Worm (Caenorhabditis elegans) whole organism, L4 larva: ENCODE measurements around the gene txdc-17.

ENCODE experiments used
- T26A8.4 ChIP-seq: fragments of 200-800 bp; sonication (Bioruptor generic); IDR thresholded peaks from 2 replicates; pipeline ENCODE4 v1.3.6; 2022; ENCODE audit warnings: missing genetic modification characterization, missing compliant biosample characterization
- Y5F2A.4 ChIP-seq: fragments of 200-800 bp; sonication (Bioruptor generic); optimal IDR thresholded peaks from 2 replicates; lab custom pipeline; 2018; ENCODE audit warnings: mild to moderate bottlenecking, missing genetic modification characterization, missing compliant biosample characterization
- aha-1 ChIP-seq: fragments of 150-350 bp; peaks from one replicate; lab custom pipeline; 2014; ENCODE audit warnings: missing biosample characterization, missing genetic modification characterization
- aly-2 ChIP-seq: sonication (generic microtip); optimal IDR thresholded peaks from 2 replicates; lab custom pipeline; 2018; ENCODE audit warnings: missing biosample characterization, missing genetic modification characterization
- ceh-44 ChIP-seq: fragments of 200-800 bp; sonication (Bioruptor generic); IDR thresholded peaks from 2 replicates; pipeline ENCODE4 v1.3.6; 2022; ENCODE audit warnings: missing genetic modification reagents, missing genetic modification characterization, missing compliant biosample characterization
- ceh-82 ChIP-seq: sonication (generic microtip); optimal IDR thresholded peaks from 2 replicates; lab custom pipeline; 2017; ENCODE audit warnings: missing biosample characterization, missing genetic modification characterization
- cey-2 ChIP-seq: sonication (generic microtip); optimal IDR thresholded peaks from 3 replicates; lab custom pipeline; 2017; ENCODE audit warnings: missing genetic modification characterization, mild to moderate bottlenecking, missing compliant biosample characterization, antibody characterized with exemption, borderline replicate concordance; ENCODE audit not compliant: insufficient read depth
- ctbp-1 ChIP-seq: fragments of 200-800 bp; sonication (Bioruptor generic); IDR thresholded peaks from 2 replicates; pipeline ENCODE4 v1.3.6; 2022; ENCODE audit warnings: missing genetic modification reagents, missing genetic modification characterization, missing compliant biosample characterization
- daf-19 ChIP-seq: fragments of 200-800 bp; sonication (Bioruptor generic); conservative IDR thresholded peaks from 2 replicates; pipeline ENCODE4 v1.3.6; 2022; ENCODE audit warnings: missing genetic modification characterization, missing compliant biosample characterization
- daf-8 ChIP-seq: fragments of 200-800 bp; sonication (Bioruptor generic); IDR thresholded peaks from 2 replicates; pipeline ENCODE4 v1.3.6; 2022; ENCODE audit warnings: missing genetic modification characterization, missing compliant biosample characterization
- dmd-6 ChIP-seq: fragments of 200-800 bp; sonication (Bioruptor generic); IDR thresholded peaks from 2 replicates; pipeline ENCODE4 v1.3.6; 2022; ENCODE audit warnings: missing genetic modification reagents, missing genetic modification characterization, missing compliant biosample characterization
- dmd-8 ChIP-seq: fragments of 200-800 bp; sonication (Bioruptor generic); IDR thresholded peaks from 2 replicates; pipeline ENCODE4 v1.3.6; 2022; ENCODE audit warnings: missing genetic modification characterization, missing compliant biosample characterization
- dpl-1 ChIP-seq: fragments of 150-350 bp; optimal IDR thresholded peaks from 2 replicates; lab custom pipeline; 2014; ENCODE audit warnings: missing biosample characterization, missing genetic modification reagents, missing genetic modification characterization
- duxl-1 ChIP-seq: sonication (generic microtip); optimal IDR thresholded peaks from 2 replicates; lab custom pipeline; 2016; ENCODE audit warnings: mild to moderate bottlenecking, missing genetic modification characterization, moderate library complexity, missing compliant biosample characterization; ENCODE audit not compliant: poor library complexity
- egl-27 ChIP-seq: sonication (generic microtip); optimal IDR thresholded peaks from 3 replicates; lab custom pipeline; 2017; ENCODE audit warnings: missing biosample characterization, missing genetic modification reagents, missing genetic modification characterization
- fkh-10 ChIP-seq: fragments of 150-350 bp; optimal IDR thresholded peaks from 2 replicates; lab custom pipeline; 2014; ENCODE audit warnings: missing biosample characterization, missing genetic modification reagents, missing genetic modification characterization
- fos-1 ChIP-seq: fragments of 150-350 bp; optimal IDR thresholded peaks from 2 replicates; lab custom pipeline; 2014; ENCODE audit warnings: missing biosample characterization, missing genetic modification characterization
- hif-1 ChIP-seq, 2 experiments: sonication (generic microtip); optimal IDR thresholded peaks; 2 replicates each; lab custom pipeline; 2016 to 2017; ENCODE audit warnings: missing compliant biosample characterization in 2 of 2, missing genetic modification characterization in 2 of 2, missing genetic modification reagents in 2 of 2, missing genotype in 2 of 2, mild to moderate bottlenecking in 1 of 2
- hlh-11 ChIP-seq: fragments of 200-800 bp; sonication (Bioruptor generic); optimal IDR thresholded peaks from 2 replicates; lab custom pipeline; 2018; ENCODE audit warnings: mild to moderate bottlenecking, missing genetic modification characterization, missing compliant biosample characterization
- hmg-1.1 ChIP-seq: fragments of 200-800 bp; sonication (Bioruptor generic); IDR thresholded peaks from 2 replicates; pipeline ENCODE4 v1.3.6; 2022; ENCODE audit warnings: missing genetic modification reagents, missing genetic modification characterization, missing compliant biosample characterization
- jun-1 ChIP-seq: fragments of 150-350 bp; optimal IDR thresholded peaks from 2 replicates; lab custom pipeline; 2014; ENCODE audit warnings: missing biosample characterization, missing genetic modification reagents, missing genetic modification characterization
- lin-1 ChIP-seq: fragments of 200-800 bp; sonication (Bioruptor generic); IDR thresholded peaks from 2 replicates; pipeline ENCODE4 v1.3.6; 2022; ENCODE audit warnings: missing genetic modification reagents, missing genetic modification characterization, missing compliant biosample characterization
- lin-29 ChIP-seq: fragments of 200-800 bp; sonication (Bioruptor generic); IDR thresholded peaks from 2 replicates; pipeline ENCODE4 v1.3.6; 2022; ENCODE audit warnings: missing genetic modification reagents, missing genetic modification characterization, missing compliant biosample characterization
- lin-39 ChIP-seq: fragments of 150-350 bp; optimal IDR thresholded peaks from 2 replicates; lab custom pipeline; 2014; ENCODE audit warnings: missing biosample characterization, missing genetic modification reagents, missing genetic modification characterization
- madf-9 ChIP-seq: fragments of 200-800 bp; sonication (Bioruptor generic); conservative IDR thresholded peaks from 2 replicates; pipeline ENCODE4 v1.3.6; 2022; ENCODE audit warnings: missing genetic modification reagents, missing genetic modification characterization, missing compliant biosample characterization
- mdl-1 ChIP-seq, 2 experiments: fragments of 150-350 bp in 1 of 2; sonication (generic microtip) in 1 of 2; optimal IDR thresholded peaks; 2 replicates each; lab custom pipeline; 2014 to 2017; ENCODE audit warnings: missing biosample characterization in 2 of 2, missing genetic modification characterization in 2 of 2
- mes-2 ChIP-seq: sonication (generic microtip); optimal IDR thresholded peaks from 2 replicates; lab custom pipeline; 2016; ENCODE audit warnings: missing genotype, mild to moderate bottlenecking, missing genetic modification characterization, missing compliant biosample characterization; ENCODE audit not compliant: poor library complexity, severe bottlenecking
- mxl-3 ChIP-seq: fragments of 200-800 bp; sonication (Bioruptor generic); optimal IDR thresholded peaks from 2 replicates; lab custom pipeline; 2018; ENCODE audit warnings: mild to moderate bottlenecking, missing genetic modification characterization, missing compliant biosample characterization
- nhr-10 ChIP-seq: fragments of 150-350 bp; optimal IDR thresholded peaks from 2 replicates; lab custom pipeline; 2014; ENCODE audit warnings: missing biosample characterization, missing genetic modification characterization
- nhr-237 ChIP-seq: sonication (generic microtip); optimal IDR thresholded peaks from 2 replicates; lab custom pipeline; 2017; ENCODE audit warnings: missing biosample characterization, missing genetic modification characterization
- nhr-25 ChIP-seq: sonication (generic microtip); optimal IDR thresholded peaks from 2 replicates; lab custom pipeline; 2017; ENCODE audit warnings: missing genetic modification characterization, mild to moderate bottlenecking, missing compliant biosample characterization, antibody characterized with exemption, moderate library complexity, borderline replicate concordance; ENCODE audit not compliant: insufficient read depth
- nhr-28 ChIP-seq: fragments of 150-350 bp; optimal IDR thresholded peaks from 2 replicates; lab custom pipeline; 2014; ENCODE audit warnings: missing biosample characterization, missing genetic modification characterization
- nhr-77 ChIP-seq: fragments of 150-350 bp; optimal IDR thresholded peaks from 2 replicates; lab custom pipeline; 2014; ENCODE audit warnings: missing biosample characterization, missing genetic modification characterization
- pha-4 ChIP-seq, 2 experiments: fragments of 150-350 bp in 1 of 2; fragments of 200-800 bp in 1 of 2; sonication (Bioruptor generic) in 1 of 2; IDR thresholded peaks in 1 of 2; optimal IDR thresholded peaks in 1 of 2; 2 replicates each; pipeline versions ENCODE4 v1.3.6 to Lab custom; 2014 to 2022; ENCODE audit warnings: missing genetic modification characterization in 2 of 2, missing genetic modification reagents in 2 of 2, missing biosample characterization in 1 of 2, missing compliant biosample characterization in 1 of 2
- php-3 ChIP-seq: fragments of 200-800 bp; sonication (Bioruptor generic); IDR thresholded peaks from 2 replicates; pipeline ENCODE4 v1.3.6; 2022; ENCODE audit warnings: missing genetic modification reagents, missing genetic modification characterization, missing compliant biosample characterization
- pqm-1 ChIP-seq: sonication (generic microtip); optimal IDR thresholded peaks from 2 replicates; lab custom pipeline; 2017; ENCODE audit warnings: missing biosample characterization, missing genetic modification characterization
- rbr-2 ChIP-seq: sonication (generic microtip); optimal IDR thresholded peaks from 2 replicates; lab custom pipeline; 2016; ENCODE audit warnings: missing genotype, missing genetic modification characterization, missing compliant biosample characterization
- snpc-4 ChIP-seq: fragments of 150-350 bp; optimal IDR thresholded peaks from 2 replicates; lab custom pipeline; 2014; ENCODE audit warnings: missing biosample characterization, missing genetic modification characterization
- tra-1 ChIP-seq: fragments of 200-800 bp; sonication (Bioruptor generic); IDR thresholded peaks from 2 replicates; pipeline ENCODE4 v1.3.6; 2022; ENCODE audit warnings: missing genetic modification reagents, missing genetic modification characterization, missing compliant biosample characterization
- unc-130 ChIP-seq: sonication (generic microtip); optimal IDR thresholded peaks from 2 replicates; lab custom pipeline; 2016; ENCODE audit warnings: missing genetic modification reagents, missing genetic modification characterization, missing compliant biosample characterization
- vab-7 ChIP-seq: fragments of 200-800 bp; sonication (Bioruptor generic); IDR thresholded peaks from 2 replicates; pipeline ENCODE4 v1.3.6; 2022; ENCODE audit warnings: missing genetic modification reagents, missing genetic modification characterization, missing compliant biosample characterization
- zip-11 ChIP-seq: fragments of 200-800 bp; sonication (Bioruptor generic); IDR thresholded peaks from 2 replicates; pipeline ENCODE4 v1.3.6; 2022; ENCODE audit warnings: missing genetic modification characterization, missing compliant biosample characterization
- ztf-11 ChIP-seq: fragments of 150-350 bp; optimal IDR thresholded peaks from 2 replicates; lab custom pipeline; 2014; ENCODE audit warnings: missing biosample characterization, missing genetic modification characterization
- ztf-7 ChIP-seq: fragments of 150-350 bp; optimal IDR thresholded peaks from 2 replicates; lab custom pipeline; 2014; ENCODE audit warnings: missing biosample characterization, missing genetic modification characterization

The txdc-17 gene

ce11 chrIII:2858334-2858733 is 23.9 kb downstream of the txdc-17 start:
- TF ChIP-seq unc-130 (GFP tag; lab: Kevin White, UChicago): peak; percentile 41
- TF ChIP-seq jun-1 (tag; lab: Kevin White, UChicago): no peak

- TF ChIP-seq nhr-28 (tag; lab: Kevin White, UChicago) (no peak), jun-1 (tag; lab: Kevin White, UChicago) (no peak), duxl-1 (tag; lab: Kevin White, UChicago) (no peak), unc-130 (GFP tag; lab: Kevin White, UChicago) (no peak), rbr-2 (tag; lab: Kevin White, UChicago) (no peak), dmd-6 (GFP tag; lab: Robert Waterston, UW) (no peak), T26A8.4 (GFP tag; lab: Robert Waterston, UW) (no peak), tra-1 (GFP tag; lab: Robert Waterston, UW) (no peak), mes-2 (tag; lab: Kevin White, UChicago) (no peak), lin-29 (no peak), fkh-10 (GFP tag; lab: Kevin White, UChicago) (no peak), daf-19 (GFP tag; lab: Robert Waterston, UW) (no peak), php-3 (GFP tag; lab: Robert Waterston, UW) (no peak), madf-9 (GFP tag; lab: Robert Waterston, UW) (no peak)
Observed at ce11 chrIII:2864669-2865068, 30.2 kb downstream of the txdc-17 start.

- TF ChIP-seq ztf-11 (tag; lab: Kevin White, UChicago) (no peak), nhr-28 (tag; lab: Kevin White, UChicago) (no peak), nhr-77 (tag; lab: Kevin White, UChicago) (no peak), egl-27 (tag; lab: Kevin White, UChicago) (no peak), pha-4 (GFP tag; IDR thresholded peaks at IDR 0.05; lab: Robert Waterston, UW) (no peak), pha-4 (tag; optimal IDR thresholded peaks at IDR 0.05; lab: Kevin White, UChicago) (no peak), ztf-7 (no peak), zip-11 (GFP tag; lab: Robert Waterston, UW) (no peak), hlh-11 (no peak), pqm-1 (no peak), aly-2 (tag; lab: Kevin White, UChicago) (no peak), T26A8.4 (GFP tag; lab: Robert Waterston, UW) (no peak), ceh-44 (GFP tag; lab: Robert Waterston, UW) (no peak), snpc-4 (tag; lab: Kevin White, UChicago) (no peak), cey-2 (no peak), aha-1 (no peak), jun-1 (tag; lab: Kevin White, UChicago) (no peak), nhr-25 (tag; lab: Kevin White, UChicago) (no peak)
- TF ChIP-seq, all 104 proteins: peak for 0
Observed at ce11 chrIII:2866597-2866996, 32.1 kb downstream of the txdc-17 start.

DNA sequence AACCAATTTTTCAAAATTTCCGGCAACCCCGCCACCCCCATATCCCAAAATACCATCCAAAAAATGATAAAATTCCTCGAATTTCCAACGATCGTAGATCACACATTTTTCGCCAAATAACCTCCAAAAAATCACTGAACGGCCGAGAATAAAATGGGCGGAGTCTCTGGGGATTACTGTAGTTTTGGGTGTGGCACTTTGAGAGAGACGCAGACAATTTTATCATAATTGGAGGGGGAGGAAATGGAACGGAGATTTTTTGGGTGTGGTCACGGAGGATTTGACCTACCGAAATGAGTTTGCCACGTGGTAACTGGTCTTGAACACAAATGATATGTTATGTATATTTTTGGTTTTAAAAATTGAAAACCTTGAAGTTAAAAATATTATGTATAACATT is 34.0 kb downstream of the txdc-17 start:
- TF ChIP-seq lin-39: no peak
- TF ChIP-seq zip-11 (GFP tag; lab: Robert Waterston, UW): no peak
- TF ChIP-seq nhr-25 (tag; lab: Kevin White, UChicago): no peak
- no peak for TF ChIP-seq daf-8
- TF ChIP-seq ctbp-1 (GFP tag; lab: Robert Waterston, UW): no peak
- TF ChIP-seq hlh-11: peak; percentile 34
- no peak for TF ChIP-seq ceh-82 (tag; lab: Kevin White, UChicago)
- no peak for TF ChIP-seq hif-1 (tag; optimal IDR thresholded peaks at IDR 0.05; lab: Kevin White, UChicago)
- TF ChIP-seq dpl-1 (GFP tag; lab: Kevin White, UChicago): no peak
- no peak for TF ChIP-seq hmg-1.1 (GFP tag; lab: Robert Waterston, UW)
- TF ChIP-seq nhr-237 (tag; lab: Kevin White, UChicago): no peak
- no peak for TF ChIP-seq nhr-77 (tag; lab: Kevin White, UChicago)
- no peak for TF ChIP-seq egl-27 (tag; lab: Kevin White, UChicago)
- TF ChIP-seq nhr-28 (tag; lab: Kevin White, UChicago): peak; percentile 54
- peak in 1 of 2 experiments; percentile 23 for TF ChIP-seq mdl-1 (tag; optimal IDR thresholded peaks at IDR 0.05; lab: Kevin White, UChicago)
- TF ChIP-seq mxl-3 (GFP tag; lab: Kevin White, UChicago): peak; percentile 19
- no peak for TF ChIP-seq Y5F2A.4 (GFP tag; lab: Kevin White, UChicago)
- no peak for TF ChIP-seq vab-7
- TF ChIP-seq nhr-10: no peak
- TF ChIP-seq lin-1 (GFP tag; lab: Robert Waterston, UW): no peak
- TF ChIP-seq fos-1 (tag; lab: Kevin White, UChicago): no peak
- TF ChIP-seq unc-130 (GFP tag; lab: Kevin White, UChicago): no peak
- TF ChIP-seq madf-9 (GFP tag; lab: Robert Waterston, UW): no peak
- TF ChIP-seq dmd-8 (GFP tag; lab: Robert Waterston, UW): no peak
- no peak for TF ChIP-seq duxl-1 (tag; lab: Kevin White, UChicago)
- TF ChIP-seq jun-1 (tag; lab: Kevin White, UChicago): no peak
